Worm (Caenorhabditis elegans) whole organism, L3 larva: Measurements from ENCODE around the gene nspb-5.

ENCODE experiments used
- aly-2 ChIP-seq: fragments of 150-350 bp; optimal IDR thresholded peaks from 2 replicates; lab custom pipeline; 2014; ENCODE audit warnings: missing biosample characterization, missing genetic modification characterization
- ceh-16 ChIP-seq: sonication (generic microtip); optimal IDR thresholded peaks from 2 replicates; lab custom pipeline; 2017; ENCODE audit warnings: missing biosample characterization, missing genetic modification characterization
- ceh-82 ChIP-seq: fragments of 150-350 bp; optimal IDR thresholded peaks from 2 replicates; lab custom pipeline; 2014; ENCODE audit warnings: missing biosample characterization, missing genetic modification characterization
- egl-5 ChIP-seq: fragments of 150-350 bp; optimal IDR thresholded peaks from 2 replicates; lab custom pipeline; 2017; ENCODE audit warnings: missing biosample characterization, missing genetic modification reagents, missing genetic modification characterization, inconsistent platforms
- fkh-10 ChIP-seq: sonication (generic microtip); optimal IDR thresholded peaks from 2 replicates; lab custom pipeline; 2017; ENCODE audit warnings: missing biosample characterization, missing genetic modification reagents, missing genetic modification characterization
- fkh-2 ChIP-seq: fragments of 150-350 bp; optimal IDR thresholded peaks from 2 replicates; lab custom pipeline; 2014; ENCODE audit warnings: missing biosample characterization, missing genetic modification reagents, missing genetic modification characterization
- fos-1 ChIP-seq: fragments of 150-350 bp; optimal IDR thresholded peaks from 2 replicates; lab custom pipeline; 2014; ENCODE audit warnings: missing biosample characterization, missing genetic modification characterization
- lin-39 ChIP-seq: fragments of 150-350 bp; optimal IDR thresholded peaks from 2 replicates; lab custom pipeline; 2018; ENCODE audit warnings: missing biosample characterization, missing genetic modification reagents, missing genetic modification characterization
- nhr-237 ChIP-seq: fragments of 150-350 bp; optimal IDR thresholded peaks from 2 replicates; lab custom pipeline; 2014; ENCODE audit warnings: missing biosample characterization, missing genetic modification characterization
- nhr-28 ChIP-seq: fragments of 150-350 bp; optimal IDR thresholded peaks from 2 replicates; lab custom pipeline; 2014; ENCODE audit warnings: missing biosample characterization, missing genetic modification characterization
- skn-1 ChIP-seq: fragments of 150-350 bp; optimal IDR thresholded peaks from 2 replicates; lab custom pipeline; 2014; ENCODE audit warnings: missing biosample characterization, missing genetic modification characterization
- snpc-4 ChIP-seq: fragments of 150-350 bp; optimal IDR thresholded peaks from 2 replicates; lab custom pipeline; 2014; ENCODE audit warnings: missing biosample characterization, missing genetic modification characterization

DNA sequence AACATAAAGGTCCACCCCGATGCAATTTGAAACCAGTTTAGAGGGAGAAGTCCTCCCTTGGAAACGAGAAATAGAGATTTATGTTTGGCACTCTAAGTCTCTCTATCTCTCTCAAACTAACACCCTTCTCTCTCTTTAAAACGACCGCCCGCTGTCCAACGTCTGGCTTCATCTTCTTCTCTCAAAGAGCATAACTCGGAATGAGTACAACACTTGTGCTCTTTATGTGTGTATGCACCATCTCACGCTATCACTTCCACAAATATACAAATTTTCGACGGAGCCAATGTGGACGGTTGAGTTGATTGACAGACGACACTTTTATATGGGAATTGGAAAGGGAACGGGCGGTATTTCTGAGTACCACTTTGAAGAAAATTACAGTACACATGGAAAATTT lies 24.5 kb upstream of the nspb-5 start:
- TF ChIP-seq skn-1 (tag; lab: Kevin White, UChicago) (no peak), snpc-4 (tag; lab: Kevin White, UChicago) (no peak), nhr-28 (tag; lab: Kevin White, UChicago) (no peak), fkh-2 (tag; lab: Kevin White, UChicago) (no peak), nhr-237 (tag; lab: Kevin White, UChicago) (no peak), ceh-16 (no peak), egl-5 (no peak), fkh-10 (GFP tag; lab: Kevin White, UChicago) (no peak), ceh-82 (tag; lab: Kevin White, UChicago) (no peak), lin-39 (peak; percentile 8), fos-1 (tag; lab: Kevin White, UChicago) (no peak), aly-2 (no peak)
